Fruit fly (Drosophila melanogaster): ENCODE measurements around the gene Nrg.

DNA sequence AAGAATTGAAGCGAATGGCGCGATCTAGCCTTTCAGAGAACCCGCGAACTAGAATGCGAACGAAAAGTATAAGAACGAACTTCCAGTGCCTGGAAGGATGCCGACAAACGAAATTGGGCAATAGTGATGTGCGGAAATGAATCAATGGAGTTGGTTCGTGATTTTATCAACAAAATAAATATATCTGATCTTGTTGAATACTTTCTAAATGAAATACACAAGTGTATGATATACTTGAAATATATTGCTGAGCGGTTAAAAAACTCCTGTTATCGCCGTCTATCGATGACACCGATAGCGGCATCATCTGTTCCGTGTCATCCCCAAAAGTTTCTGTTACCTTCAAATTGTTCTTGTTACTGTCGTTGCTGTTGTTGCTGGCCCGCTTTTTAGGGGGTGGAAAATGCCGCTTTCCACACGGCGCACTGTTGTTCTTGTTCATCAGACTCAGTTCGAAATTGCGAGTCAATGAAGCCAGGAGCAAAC, 27.6 kb upstream of the Nrg start, which contains the start of gene otu:
- TF ChIP-seq kay (GFP tag; ENCODE audit: borderline replicate concordance) (no peak), cnc (optimal IDR thresholded peaks at IDR 0.05) (no peak), Hr96 (GFP tag; optimal IDR thresholded peaks at IDR 0.05) (no peak), CG7045 (GFP tag; optimal IDR thresholded peaks at IDR 0.05) (no peak), ovo (GFP tag; optimal IDR thresholded peaks at IDR 0.05) (no peak), CG14711 (tag; optimal IDR thresholded peaks at IDR 0.05) (no peak), CG12768 (GFP tag; optimal IDR thresholded peaks at IDR 0.05) (no peak)
